Fruit fly (Drosophila melanogaster) whole organism, embryonic: ENCODE results near the gene Rfx.

Source experiments
- Adf1 ChIP-seq: fragments of 200-800 bp; sonication (Bioruptor generic); IDR thresholded peaks from 2 replicates; pipeline ENCODE4 v1.3.6; 2022; ENCODE audit warnings: missing biosample characterization, missing genetic modification characterization
- CG10267 ChIP-seq: fragments of 200-800 bp; sonication (Bioruptor generic); optimal IDR thresholded peaks from 2 replicates; lab custom pipeline; 2018; ENCODE audit warnings: missing biosample characterization, mild to moderate bottlenecking, missing genetic modification characterization, moderate library complexity
- CG10431 ChIP-seq: fragments of 200-800 bp; sonication (Bioruptor generic); optimal IDR thresholded peaks from 3 replicates; lab custom pipeline; 2018; ENCODE audit warnings: missing biosample characterization, mild to moderate bottlenecking, missing genetic modification characterization
- CG10543 ChIP-seq: fragments of 200-800 bp; sonication (Bioruptor generic); optimal IDR thresholded peaks from 3 replicates; lab custom pipeline; 2017; ENCODE audit warnings: missing biosample characterization, mild to moderate bottlenecking, missing genetic modification characterization, moderate library complexity
- CG11247 ChIP-seq: fragments of 200-800 bp; sonication (Bioruptor generic); IDR thresholded peaks from 2 replicates; pipeline ENCODE4 v1.3.6; 2022; ENCODE audit warnings: missing biosample characterization, missing genetic modification characterization
- CG11504 ChIP-seq: fragments of 200-800 bp; sonication (Bioruptor generic); optimal IDR thresholded peaks from 3 replicates; lab custom pipeline; 2019; ENCODE audit warnings: missing biosample characterization, mild to moderate bottlenecking, missing genetic modification characterization, moderate library complexity
- CG11560 ChIP-seq: fragments of 200-800 bp; sonication (Bioruptor generic); IDR thresholded peaks from 3 replicates; pipeline ENCODE4 v1.3.6; 2022; ENCODE audit warnings: missing biosample characterization, missing genetic modification characterization
- CG12299 ChIP-seq: fragments of 200-800 bp; sonication (Bioruptor generic); optimal IDR thresholded peaks from 2 replicates; lab custom pipeline; 2018; ENCODE audit warnings: missing biosample characterization, mild to moderate bottlenecking, missing genetic modification characterization
- CG12942 ChIP-seq: fragments of 200-800 bp; sonication (Bioruptor generic); optimal IDR thresholded peaks from 3 replicates; lab custom pipeline; 2016; ENCODE audit warnings: missing biosample characterization, missing genetic modification characterization
- CG15696 ChIP-seq: fragments of 200-800 bp; sonication (Bioruptor generic); optimal IDR thresholded peaks from 2 replicates; lab custom pipeline; 2019; ENCODE audit warnings: missing biosample characterization, mild to moderate bottlenecking, missing genetic modification characterization, moderate library complexity
- CG17829 ChIP-seq: fragments of 200-800 bp; optimal IDR thresholded peaks from 2 replicates; lab custom pipeline; 2019; ENCODE audit warnings: missing biosample characterization, mild to moderate bottlenecking, missing genetic modification characterization, moderate library complexity
- CG1792 ChIP-seq: fragments of 200-800 bp; sonication (Bioruptor generic); optimal IDR thresholded peaks from 2 replicates; lab custom pipeline; 2016; ENCODE audit warnings: missing biosample characterization, missing genetic modification characterization
- CG18599 ChIP-seq: fragments of 200-800 bp; sonication (Bioruptor generic); optimal IDR thresholded peaks from 3 replicates; lab custom pipeline; 2017; ENCODE audit warnings: missing biosample characterization, missing genetic modification characterization, mild to moderate bottlenecking, moderate library complexity, missing genetic modification reagents
- CG3065 ChIP-seq: fragments of 200-800 bp; sonication (Bioruptor generic); optimal IDR thresholded peaks from 2 replicates; lab custom pipeline; 2016; ENCODE audit warnings: missing biosample characterization, missing genetic modification characterization
- CG31388 ChIP-seq: fragments of 200-800 bp; sonication (Bioruptor generic); optimal IDR thresholded peaks from 2 replicates; lab custom pipeline; 2016; ENCODE audit warnings: missing biosample characterization, missing genetic modification characterization
- CG3163 ChIP-seq: fragments of 200-800 bp; sonication (Bioruptor generic); optimal IDR thresholded peaks from 3 replicates; lab custom pipeline; 2016; ENCODE audit warnings: missing biosample characterization, missing genetic modification characterization
- CG5953 ChIP-seq: fragments of 200-800 bp; sonication (Bioruptor generic); IDR thresholded peaks from 2 replicates; pipeline ENCODE4 v1.3.6; 2022; ENCODE audit warnings: missing biosample characterization, missing genetic modification characterization
- CG7556 ChIP-seq: fragments of 200-800 bp; sonication (Bioruptor generic); optimal IDR thresholded peaks from 2 replicates; lab custom pipeline; 2017; ENCODE audit warnings: missing biosample characterization, mild to moderate bottlenecking, missing genetic modification characterization
- CG9215 ChIP-seq: fragments of 200-800 bp; sonication (Bioruptor generic); IDR thresholded peaks from 2 replicates; pipeline ENCODE4 v1.3.6; 2022; ENCODE audit warnings: missing biosample characterization, missing genetic modification characterization
- CG9797 ChIP-seq: fragments of 200-800 bp; sonication (Bioruptor generic); optimal IDR thresholded peaks from 3 replicates; lab custom pipeline; 2018; ENCODE audit warnings: missing biosample characterization, mild to moderate bottlenecking, missing genetic modification characterization
- D ChIP-seq, 2 experiments: fragments of 200-800 bp in 1 of 2; fragments of >200 bp in 1 of 2; sonication (Bioruptor generic) in 1 of 2; optimal IDR thresholded peaks; 2 replicates in 1 of 2; 3 replicates in 1 of 2; lab custom pipeline; 2017; ENCODE audit warnings: mild to moderate bottlenecking in 1 of 2, missing biosample characterization in 1 of 2, missing genetic modification characterization in 1 of 2, missing genetic modification reagents in 1 of 2
- Dfd ChIP-seq, 2 experiments: fragments of >200 bp; optimal IDR thresholded peaks; 2 replicates each; lab custom pipeline; 2017; ENCODE audit warnings: missing biosample characterization in 2 of 2, missing genetic modification characterization in 2 of 2
- Elba2 ChIP-seq: fragments of 200-800 bp; sonication (Bioruptor generic); optimal IDR thresholded peaks from 3 replicates; lab custom pipeline; 2016; ENCODE audit warnings: missing biosample characterization, missing genetic modification characterization
- Fer3 ChIP-seq: fragments of 200-800 bp; sonication (Bioruptor generic); optimal IDR thresholded peaks from 2 replicates; lab custom pipeline; 2018; ENCODE audit warnings: missing biosample characterization, mild to moderate bottlenecking, missing genetic modification characterization, moderate library complexity
- Gsc ChIP-seq: fragments of 200-800 bp; sonication (Bioruptor generic); IDR thresholded peaks from 2 replicates; pipeline ENCODE4 v1.3.6; 2022; ENCODE audit warnings: missing biosample characterization, missing genetic modification characterization
- Gug ChIP-seq: fragments of 200-800 bp; sonication (Bioruptor generic); IDR thresholded peaks from 4 replicates; pipeline ENCODE4 v1.3.6; 2022; ENCODE audit warnings: missing biosample characterization, missing genetic modification characterization
- Hand ChIP-seq: fragments of 200-800 bp; sonication (Bioruptor generic); optimal IDR thresholded peaks from 2 replicates; lab custom pipeline; 2017; ENCODE audit warnings: mild to moderate bottlenecking, missing biosample characterization, missing genetic modification reagents, missing genetic modification characterization
- MBD-R2 ChIP-seq: fragments of 200-800 bp; sonication (Bioruptor generic); IDR thresholded peaks from 2 replicates; pipeline ENCODE4 v1.3.6; 2022; ENCODE audit warnings: missing biosample characterization, missing genetic modification characterization
- Nf-YB ChIP-seq: fragments of 200-800 bp; sonication (Bioruptor generic); optimal IDR thresholded peaks from 3 replicates; lab custom pipeline; 2019; ENCODE audit warnings: missing biosample characterization, mild to moderate bottlenecking, missing genetic modification characterization, moderate library complexity
- Pdp1 ChIP-seq, 2 experiments: fragments of 200-800 bp; sonication (Bioruptor generic); optimal IDR thresholded peaks; 3 replicates each; lab custom pipeline; 2016; ENCODE audit warnings: missing biosample characterization in 2 of 2, missing genetic modification characterization in 2 of 2, mild to moderate bottlenecking in 1 of 2, moderate library complexity in 1 of 2
- Side ChIP-seq: fragments of 200-800 bp; sonication (Bioruptor generic); optimal IDR thresholded peaks from 2 replicates; lab custom pipeline; 2016; ENCODE audit warnings: missing biosample characterization, missing genetic modification characterization
- Ssrp ChIP-seq: fragments of 200-800 bp; sonication (Bioruptor generic); optimal IDR thresholded peaks from 2 replicates; lab custom pipeline; 2018; ENCODE audit warnings: missing biosample characterization, mild to moderate bottlenecking, missing genetic modification characterization, moderate library complexity
- al ChIP-seq: fragments of 200-800 bp; sonication (Bioruptor generic); IDR thresholded peaks from 2 replicates; pipeline ENCODE4 v1.3.6; 2022; ENCODE audit warnings: missing biosample characterization, missing genetic modification characterization
- ara ChIP-seq: fragments of 200-800 bp; sonication (Bioruptor generic); IDR thresholded peaks from 2 replicates; pipeline ENCODE4 v1.3.6; 2022; ENCODE audit warnings: missing biosample characterization, missing genetic modification characterization
- ash1 ChIP-seq: fragments of 200-800 bp; sonication (Bioruptor generic); optimal IDR thresholded peaks from 2 replicates; lab custom pipeline; 2018; ENCODE audit warnings: missing biosample characterization, mild to moderate bottlenecking, missing genetic modification characterization
- az2 ChIP-seq: fragments of 200-800 bp; sonication (Bioruptor generic); optimal IDR thresholded peaks from 3 replicates; lab custom pipeline; 2016; ENCODE audit warnings: missing biosample characterization, missing genetic modification characterization
- da ChIP-seq: fragments of 200-800 bp; sonication (Bioruptor generic); optimal IDR thresholded peaks from 2 replicates; lab custom pipeline; 2016; ENCODE audit warnings: missing biosample characterization, missing genetic modification characterization
- disco-r ChIP-seq: fragments of 200-800 bp; sonication (Bioruptor generic); optimal IDR thresholded peaks from 2 replicates; lab custom pipeline; 2016; ENCODE audit warnings: missing biosample characterization, missing genetic modification characterization
- gem ChIP-seq: fragments of 200-800 bp; sonication (Bioruptor generic); optimal IDR thresholded peaks from 2 replicates; lab custom pipeline; 2019; ENCODE audit warnings: missing biosample characterization, mild to moderate bottlenecking, missing genetic modification characterization, moderate library complexity
- kay ChIP-seq: fragments of 200-800 bp; sonication (Bioruptor generic); optimal IDR thresholded peaks from 2 replicates; lab custom pipeline; 2016; ENCODE audit warnings: missing biosample characterization, missing genetic modification characterization
- ken ChIP-seq: fragments of 200-800 bp; sonication (Bioruptor generic); IDR thresholded peaks from 3 replicates; pipeline ENCODE4 v1.3.6; 2022; ENCODE audit warnings: missing biosample characterization, missing genetic modification characterization
- lola ChIP-seq, 3 experiments: fragments of >200 bp in 2 of 3; fragments of 200-800 bp in 1 of 3; sonication (Bioruptor generic) in 1 of 3; optimal IDR thresholded peaks; 2 replicates each; lab custom pipeline; 2017 to 2019; ENCODE audit warnings: missing biosample characterization in 3 of 3, missing genetic modification characterization in 3 of 3, mild to moderate bottlenecking in 1 of 3, moderate library complexity in 1 of 3
- maf-S ChIP-seq: fragments of 200-800 bp; sonication (Bioruptor generic); optimal IDR thresholded peaks from 2 replicates; lab custom pipeline; 2016; ENCODE audit warnings: missing biosample characterization, missing genetic modification characterization
- pfk ChIP-seq: fragments of 200-800 bp; sonication (Bioruptor generic); optimal IDR thresholded peaks from 2 replicates; lab custom pipeline; 2018; ENCODE audit warnings: missing biosample characterization, mild to moderate bottlenecking, missing genetic modification characterization, moderate library complexity
- prd ChIP-seq, 3 experiments: fragments of >200 bp in 2 of 3; fragments of 200-800 bp in 1 of 3; sonication (Bioruptor generic) in 1 of 3; optimal IDR thresholded peaks in 2 of 3; IDR thresholded peaks in 1 of 3; 2 replicates in 2 of 3; 3 replicates in 1 of 3; pipeline versions ENCODE4 v1.3.6 to Lab custom; 2017 to 2022; ENCODE audit warnings: missing biosample characterization in 1 of 3, missing genetic modification characterization in 1 of 3
- sens ChIP-seq: fragments of 200-800 bp; sonication (Bioruptor generic); peaks from one replicate; lab custom pipeline; 2016; ENCODE audit warnings: missing biosample characterization, missing genetic modification characterization
- sima ChIP-seq: fragments of 200-800 bp; sonication (Bioruptor generic); optimal IDR thresholded peaks from 2 replicates; lab custom pipeline; 2016; ENCODE audit warnings: missing biosample characterization, missing genetic modification characterization
- stwl ChIP-seq: fragments of 200-800 bp; sonication (Bioruptor generic); optimal IDR thresholded peaks from 3 replicates; lab custom pipeline; 2018; ENCODE audit warnings: missing biosample characterization, mild to moderate bottlenecking, missing genetic modification characterization, moderate library complexity
- zf30C ChIP-seq: fragments of 200-800 bp; sonication (Bioruptor generic); optimal IDR thresholded peaks from 3 replicates; lab custom pipeline; 2018; ENCODE audit warnings: missing biosample characterization, mild to moderate bottlenecking, missing genetic modification characterization

The Rfx gene

DNA sequence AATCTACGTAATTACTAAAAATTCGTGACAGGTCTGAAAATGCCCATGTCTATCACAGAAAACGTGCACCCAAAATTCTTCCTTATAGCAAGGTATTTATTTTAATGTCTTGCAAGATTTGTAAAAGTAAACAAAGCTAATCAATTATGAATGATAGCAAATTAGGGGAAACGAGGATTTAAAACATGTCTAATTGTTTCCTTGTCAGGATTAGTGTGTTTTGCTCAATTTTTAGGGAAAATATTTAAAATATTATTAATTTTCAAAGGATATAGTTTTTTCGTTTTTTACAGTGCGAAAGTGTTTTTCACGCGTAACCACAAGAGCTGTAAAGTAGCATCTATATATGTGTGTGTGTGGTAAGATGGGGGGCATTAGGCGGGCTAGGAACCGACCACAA, 1.1 kb upstream of the Rfx start:
- TF ChIP-seq CG17829 (tag; lab: Kevin White, UChicago): no peak
- no peak for TF ChIP-seq Gug
- peak; percentile 30 for TF ChIP-seq sens (GFP tag; lab: Kevin White, UChicago)
- TF ChIP-seq gem (tag; lab: Kevin White, UChicago): peak; percentile 2
- no peak for TF ChIP-seq CG31388
- peak; percentile 5 for TF ChIP-seq CG11504 (tag; lab: Kevin White, UChicago)
- TF ChIP-seq Pdp1 (GFP tag; optimal IDR thresholded peaks at IDR 0.05; lab: Kevin White, UChicago): no peak
- TF ChIP-seq, all 482 proteins: peak for 3

DNA sequence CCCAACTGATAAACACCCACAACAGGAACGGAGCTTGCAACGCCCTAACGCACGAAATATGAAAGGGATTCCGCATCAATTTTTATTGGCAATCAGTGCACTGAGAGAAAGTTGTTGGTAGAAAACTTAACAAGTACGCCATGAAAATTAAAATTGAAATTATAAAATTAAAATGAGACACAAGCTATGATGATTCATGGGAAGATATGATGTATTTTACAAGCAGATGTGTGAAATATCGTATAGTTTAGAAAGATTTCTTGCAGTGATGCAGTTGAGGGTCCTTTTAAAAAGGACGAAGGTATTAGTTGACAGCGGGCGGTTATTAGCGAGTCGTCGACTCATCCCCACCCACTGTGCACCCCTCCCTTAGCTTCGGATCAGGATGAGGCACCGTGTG, 7.4 kb downstream of the Rfx start:
- TF ChIP-seq CG3065 (no peak), lola (GFP tag; optimal IDR thresholded peaks at IDR 0.05; lab: Kevin White, UChicago) (peak in 1 of 3 experiments; percentile 68), CG1792 (GFP tag; lab: Kevin White, UChicago) (no peak), Dfd (GFP tag; optimal IDR thresholded peaks at IDR 0.05; lab: Kevin White, UChicago) (no peak), CG3163 (GFP tag; lab: Kevin White, UChicago) (no peak), pfk (no peak), Elba2 (GFP tag; lab: Kevin White, UChicago) (no peak), Adf1 (no peak), CG17829 (tag; lab: Kevin White, UChicago) (no peak), CG12942 (GFP tag; lab: Kevin White, UChicago) (no peak), MBD-R2 (GFP tag; lab: Robert Waterston, UW) (no peak), CG10543 (no peak), Side (GFP tag; lab: Kevin White, UChicago) (no peak), stwl (tag; lab: Kevin White, UChicago) (no peak), ken (GFP tag; lab: Robert Waterston, UW) (no peak), disco-r (GFP tag; lab: Kevin White, UChicago) (no peak), CG9797 (no peak), CG5953 (GFP tag; lab: Robert Waterston, UW) (no peak), prd (optimal IDR thresholded peaks at IDR 0.05; lab: Kevin White, UChicago) (no peak), prd (GFP tag; IDR thresholded peaks at IDR 0.05; lab: Robert Waterston, UW) (peak; percentile 80; the same call in 2 of the 3 replicates), CG10267 (tag; lab: Kevin White, UChicago) (peak; percentile 43), CG7556 (GFP tag; lab: Kevin White, UChicago) (peak; percentile 6), maf-S (GFP tag; lab: Kevin White, UChicago) (no peak), da (GFP tag; lab: Kevin White, UChicago) (no peak), CG12299 (no peak), CG9215 (GFP tag; lab: Robert Waterston, UW) (no peak), CG11560 (no peak), Hand (GFP tag; lab: Kevin White, UChicago) (no peak), D (optimal IDR thresholded peaks at IDR 0.05; lab: Kevin White, UChicago) (no peak), D (GFP tag; optimal IDR thresholded peaks at IDR 0.05; lab: Kevin White, UChicago) (peak; percentile 20), sima (GFP tag; lab: Kevin White, UChicago) (no peak), Ssrp (tag; lab: Kevin White, UChicago) (peak; percentile 31), zf30C (peak; percentile 13), ash1 (GFP tag; lab: Kevin White, UChicago) (no peak), CG18599 (no peak), CG15696 (tag; lab: Kevin White, UChicago) (peak; percentile 29), Gug (no peak), CG11247 (GFP tag; lab: Robert Waterston, UW) (no peak), Nf-YB (GFP tag; lab: Kevin White, UChicago) (no peak), az2 (GFP tag; lab: Kevin White, UChicago) (peak; percentile 28), ara (peak; percentile 59), kay (GFP tag; lab: Kevin White, UChicago) (no peak), CG10431 (GFP tag; lab: Kevin White, UChicago) (no peak), al (GFP tag; lab: Robert Waterston, UW) (no peak), Gsc (GFP tag; lab: Robert Waterston, UW) (no peak), Fer3 (tag; lab: Kevin White, UChicago) (no peak)
